Worm (Caenorhabditis elegans): ENCODE measurements around the gene arx-5.

Gene arx-5

ce11 chrIII:12822608-12823261, 4.8 kb upstream of the arx-5 start:
- TF ChIP-seq ZK546.5 (tag; optimal IDR thresholded peaks at IDR 0.05) (no peak), zag-1 (tag; optimal IDR thresholded peaks at IDR 0.05) (no peak), ztf-11 (tag; optimal IDR thresholded peaks at IDR 0.05) (no peak), nhr-25 (tag; optimal IDR thresholded peaks at IDR 0.05) (no peak)

ce11 chrIII:12821331-12821730, 3.4 kb upstream of the arx-5 start:
- TF ChIP-seq lin-13 (GFP tag; optimal IDR thresholded peaks at IDR 0.05) (peak; percentile 3), lsy-2 (tag; optimal IDR thresholded peaks at IDR 0.05) (peak in 1 of 2 experiments; percentile 47), nhr-23 (tag; optimal IDR thresholded peaks at IDR 0.05) (no peak), unc-55 (GFP tag; optimal IDR thresholded peaks at IDR 0.05) (peak; percentile 46), crh-2 (tag; optimal IDR thresholded peaks at IDR 0.05) (no peak)

- TF ChIP-seq nhr-77 (tag; optimal IDR thresholded peaks at IDR 0.05), result no peak
- TF ChIP-seq nhr-129 (tag; optimal IDR thresholded peaks at IDR 0.05), result peak; percentile 1
- no peak for TF ChIP-seq unc-39 (tag; optimal IDR thresholded peaks at IDR 0.05)
- TF ChIP-seq lsy-2 (tag; optimal IDR thresholded peaks at IDR 0.05), result no peak
- TF ChIP-seq aly-2 (tag; optimal IDR thresholded peaks at IDR 0.05), result no peak
Observed at ce11 chrIII:12819909-12820308, 2.0 kb upstream of the arx-5 start, which contains the start of the genes Y37D8A.2 and Y37D8A.25. Gene Y37D8A.2, plus strand, starts transcription at chrIII:12820193. Gene Y37D8A.25, minus strand, starts transcription at chrIII:12820253.

- TF ChIP-seq nhr-12 (tag; optimal IDR thresholded peaks at IDR 0.05), result no peak
- no peak for TF ChIP-seq sem-4 (tag; optimal IDR thresholded peaks at IDR 0.05)
- TF ChIP-seq mab-5 (tag; optimal IDR thresholded peaks at IDR 0.05), result no peak
- no peak for TF ChIP-seq unc-62 (GFP tag; optimal IDR thresholded peaks at IDR 0.05)
- no peak for TF ChIP-seq R02D3.7 (tag; optimal IDR thresholded peaks at IDR 0.05)
- TF ChIP-seq peb-1 (tag; optimal IDR thresholded peaks at IDR 0.05), result no peak
- no peak for TF ChIP-seq unc-39 (tag; optimal IDR thresholded peaks at IDR 0.05)
- no peak for TF ChIP-seq nhr-25 (tag; optimal IDR thresholded peaks at IDR 0.05)
- no peak for TF ChIP-seq elt-3 (tag; optimal IDR thresholded peaks at IDR 0.05)
- no peak for TF ChIP-seq lin-13 (GFP tag; optimal IDR thresholded peaks at IDR 0.05)
- TF ChIP-seq skn-1 (tag; optimal IDR thresholded peaks at IDR 0.05), result no peak
- no peak for TF ChIP-seq sma-3 (GFP tag; optimal IDR thresholded peaks at IDR 0.05)
- no peak for TF ChIP-seq C34F6.9 (tag; optimal IDR thresholded peaks at IDR 0.05)
- no peak for TF ChIP-seq egl-27 (tag; optimal IDR thresholded peaks at IDR 0.05)
- no peak for TF ChIP-seq Y55F3AM.14 (GFP tag; optimal IDR thresholded peaks at IDR 0.05)
- TF ChIP-seq nhr-10 (tag; optimal IDR thresholded peaks at IDR 0.05), result no peak
- no peak for TF ChIP-seq nhr-129 (tag; optimal IDR thresholded peaks at IDR 0.05)
- no peak for TF ChIP-seq ztf-4 (tag; optimal IDR thresholded peaks at IDR 0.05)
Observed at ce11 chrIII:12819148-12819547, 1.2 kb upstream of the arx-5 start.

ce11 chrIII:12813193-12813592, 4.7 kb downstream of the arx-5 start, which contains the start of gene BE10.4:
Gene BE10.4, plus strand, starts transcription at chrIII:12813493.
- no peak for TF ChIP-seq lsy-2 (tag; optimal IDR thresholded peaks at IDR 0.05)
- TF ChIP-seq gmeb-1 (tag; optimal IDR thresholded peaks at IDR 0.05), result no peak
- TF ChIP-seq ztf-1 (GFP tag; conservative IDR thresholded peaks at IDR 0.05), result no peak

- TF ChIP-seq ceh-16 (tag; optimal IDR thresholded peaks at IDR 0.05), result no peak
- TF ChIP-seq aly-2 (tag; optimal IDR thresholded peaks at IDR 0.05), result no peak
- no peak for TF ChIP-seq snpc-4 (tag; optimal IDR thresholded peaks at IDR 0.05)
- no peak for TF ChIP-seq sma-9 (GFP tag; optimal IDR thresholded peaks at IDR 0.05)
- TF ChIP-seq sma-9 (tag; optimal IDR thresholded peaks at IDR 0.05), result no peak
- TF ChIP-seq ceh-82 (tag; optimal IDR thresholded peaks at IDR 0.05), result no peak
- no peak for TF ChIP-seq gmeb-1 (tag; optimal IDR thresholded peaks at IDR 0.05)
- TF ChIP-seq nhr-129 (tag; optimal IDR thresholded peaks at IDR 0.05), result no peak
- no peak for TF ChIP-seq lin-39 (tag; optimal IDR thresholded peaks at IDR 0.05)
- no peak for TF ChIP-seq nhr-237 (tag; optimal IDR thresholded peaks at IDR 0.05)
- TF ChIP-seq Y55F3AM.14 (GFP tag; optimal IDR thresholded peaks at IDR 0.05), result no peak
- no peak for TF ChIP-seq zag-1 (tag; optimal IDR thresholded peaks at IDR 0.05)
- no peak for TF ChIP-seq ztf-1 (GFP tag; conservative IDR thresholded peaks at IDR 0.05)
- no peak for TF ChIP-seq mab-5 (tag; optimal IDR thresholded peaks at IDR 0.05)
- TF ChIP-seq skn-1 (tag; optimal IDR thresholded peaks at IDR 0.05), result no peak
- TF ChIP-seq elt-3 (tag; optimal IDR thresholded peaks at IDR 0.05), result no peak
- no peak for TF ChIP-seq lin-13 (GFP tag; optimal IDR thresholded peaks at IDR 0.05)
- TF ChIP-seq F13H6.1 (tag; optimal IDR thresholded peaks at IDR 0.05), result no peak
- TF ChIP-seq mdl-1 (tag; optimal IDR thresholded peaks at IDR 0.05), result no peak
- no peak for TF ChIP-seq egl-27 (tag; optimal IDR thresholded peaks at IDR 0.05)
- no peak for TF ChIP-seq ztf-4 (tag; optimal IDR thresholded peaks at IDR 0.05)
Observed at ce11 chrIII:12807726-12808125, 10.2 kb downstream of the arx-5 start, which contains the start of gene BE10.3. Gene BE10.3, plus strand, starts transcription at chrIII:12808026.

Data from whole organism, L2 larva.